Fruit fly (Drosophila melanogaster) Kc167 (cell line): ENCODE data around the gene Acp65Aa.

ENCODE experiments used
- h ChIP-seq: fragments of >200 bp; optimal IDR thresholded peaks from 3 replicates; lab custom pipeline; 2018; ENCODE audit warnings: missing external identifiers
- psq ChIP-seq: fragments of >200 bp; optimal IDR thresholded peaks from 2 replicates; lab custom pipeline; 2017; ENCODE audit warnings: missing external identifiers
- ttk ChIP-seq: sonication (Bioruptor generic); optimal IDR thresholded peaks from 2 replicates; lab custom pipeline; 2017; ENCODE audit warnings: missing external identifiers

DNA sequence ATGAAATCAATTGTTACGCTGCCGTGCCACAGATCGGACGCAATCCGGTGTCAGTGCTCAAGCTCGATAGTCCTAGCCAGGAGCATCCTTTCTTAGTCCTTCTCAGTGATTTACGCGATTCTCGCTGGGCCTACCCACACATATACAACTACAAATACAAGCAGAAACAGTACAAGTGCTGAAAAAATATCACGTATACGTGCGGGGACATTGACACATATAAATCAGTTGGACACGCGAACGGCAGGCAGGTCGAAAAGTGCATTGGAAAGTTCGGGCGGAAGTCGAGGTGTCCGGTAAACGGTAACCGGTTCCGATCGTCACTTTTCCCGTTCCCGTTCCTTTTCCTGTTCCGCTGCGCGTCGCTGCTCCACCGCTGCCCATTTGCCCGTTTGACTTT, 41.1 kb downstream of the Acp65Aa start:
- no peak for TF ChIP-seq psq
- no peak for TF ChIP-seq ttk (lab: Kevin White, UChicago)
- TF ChIP-seq h (lab: Kevin White, UChicago) = no peak
